Fruit fly (Drosophila melanogaster) whole organism: ENCODE measurements around the gene His3.3B.

Experiments used
- CG8478 ChIP-seq: fragments of >200 bp; optimal IDR thresholded peaks from 2 replicates; lab custom pipeline; 2018; ENCODE audit warnings: inconsistent platforms
- Dll ChIP-seq: fragments of >200 bp; optimal IDR thresholded peaks from 2 replicates; lab custom pipeline; 2017
- EcR ChIP-seq, 2 experiments: fragments of >200 bp; optimal IDR thresholded peaks; 2 replicates each; lab custom pipeline; 2017; ENCODE audit warnings: missing biosample characterization in 2 of 2, missing genetic modification characterization in 2 of 2, missing genetic modification reagents in 2 of 2
- pan ChIP-seq: fragments of >200 bp; optimal IDR thresholded peaks from 2 replicates; lab custom pipeline; 2017
- psq ChIP-seq: fragments of >200 bp; optimal IDR thresholded peaks from 2 replicates; lab custom pipeline; 2017
- usp ChIP-seq: fragments of >200 bp; optimal IDR thresholded peaks from 2 replicates; lab custom pipeline; 2017; ENCODE audit warnings: missing biosample characterization, missing genetic modification characterization, mixed read lengths

Gene His3.3B

DNA sequence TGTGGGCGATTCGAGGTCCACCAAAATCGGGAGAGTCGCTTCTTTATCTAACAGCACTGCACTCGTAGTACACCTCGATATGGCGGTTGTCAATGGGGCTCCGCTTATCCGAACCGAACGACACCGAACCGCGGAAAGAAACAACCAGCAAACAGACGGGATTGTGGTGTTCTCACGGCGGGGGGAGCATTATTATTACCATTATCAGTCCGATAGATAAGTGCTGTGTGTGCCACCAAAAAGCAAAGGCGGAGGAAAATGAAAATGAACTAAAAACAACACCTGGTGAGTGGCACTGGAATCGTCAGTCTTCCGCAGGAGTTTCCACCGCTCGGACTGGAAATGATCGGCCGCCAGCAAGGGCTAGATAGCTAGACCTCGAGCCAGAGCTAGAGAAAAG is 48.1 kb downstream of the His3.3B start, which contains the start of gene AP-1gamma:
TSS of gene AP-1gamma (plus strand) at position 305 of the 400 bp plus-strand sequence.
- TF ChIP-seq CG8478 (lab: Kevin White, UChicago) (no peak), usp (GFP tag; lab: Kevin White, UChicago) (no peak), EcR (GFP tag; optimal IDR thresholded peaks at IDR 0.05; lab: Kevin White, UChicago) (no peak), pan (lab: Kevin White, UChicago) (no peak), psq (lab: Kevin White, UChicago) (no peak), Dll (lab: Kevin White, UChicago) (no peak)

DNA sequence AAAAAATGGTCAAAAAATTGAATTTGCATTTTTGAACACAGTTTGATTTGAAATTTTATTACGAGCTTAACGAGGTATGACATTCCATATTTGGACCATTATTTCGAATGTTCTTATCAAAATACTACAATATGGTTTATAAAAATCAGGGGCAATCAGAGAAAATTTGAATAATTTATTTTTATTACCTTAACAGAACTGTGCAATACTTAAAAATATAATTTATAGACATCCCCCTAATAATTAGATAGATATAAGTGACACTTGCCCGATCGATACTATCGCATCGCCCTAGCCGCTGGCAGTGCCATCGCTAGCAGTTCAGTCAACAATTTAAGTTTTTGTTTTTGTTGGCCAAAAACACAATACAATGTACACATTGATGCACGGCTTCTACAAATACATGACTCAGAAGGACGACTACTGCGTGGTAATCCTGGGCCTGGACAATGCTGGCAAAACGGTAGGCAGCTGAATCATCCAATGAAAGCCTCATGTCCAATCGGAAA is 49.6 kb downstream of the His3.3B start, which contains the start of gene Arfrp1:
TSS of gene Arfrp1 (plus strand) at position 295 of the 509 bp plus-strand sequence.
- no peak for TF ChIP-seq pan (lab: Kevin White, UChicago)
- TF ChIP-seq psq (lab: Kevin White, UChicago), result no peak
- TF ChIP-seq EcR (GFP tag; optimal IDR thresholded peaks at IDR 0.05; lab: Kevin White, UChicago), result no peak
- TF ChIP-seq usp (GFP tag; lab: Kevin White, UChicago), result no peak
- no peak for TF ChIP-seq Dll (lab: Kevin White, UChicago)
- TF ChIP-seq CG8478 (lab: Kevin White, UChicago), result no peak

DNA sequence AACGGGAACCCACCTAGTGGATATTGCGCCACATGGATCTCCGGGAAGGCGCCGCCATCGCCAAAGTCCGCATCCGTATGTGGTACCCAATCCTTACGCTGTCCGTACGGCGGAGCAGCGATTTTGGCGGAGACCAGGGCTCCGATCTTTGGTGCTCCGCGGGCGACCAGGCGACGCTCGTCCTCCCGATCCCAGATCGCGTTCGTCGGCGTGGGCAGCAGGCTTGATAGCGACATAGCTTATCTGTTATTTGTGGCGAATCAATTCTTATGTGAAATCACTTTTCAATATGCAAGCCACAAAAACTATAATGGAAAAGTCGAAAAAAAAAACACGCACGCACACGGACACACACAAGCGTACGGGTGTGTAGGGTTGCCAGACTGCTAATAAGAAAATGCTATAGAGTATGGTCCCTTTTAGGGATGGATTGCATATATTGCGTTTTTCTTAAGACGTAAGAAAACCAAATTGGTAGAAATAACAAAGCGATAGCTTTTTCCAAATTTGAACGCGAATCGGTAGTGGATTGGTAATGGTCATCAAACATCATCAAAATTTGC is 50.2 kb downstream of the His3.3B start, which contains the start of gene Bx42:
TSS of gene Bx42 (minus strand) at position 393 of the 563 bp plus-strand sequence.
- TF ChIP-seq usp (GFP tag; lab: Kevin White, UChicago), result no peak
- no peak for TF ChIP-seq psq (lab: Kevin White, UChicago)
- TF ChIP-seq EcR (GFP tag; optimal IDR thresholded peaks at IDR 0.05; lab: Kevin White, UChicago), result no peak
- no peak for TF ChIP-seq pan (lab: Kevin White, UChicago)
- no peak for TF ChIP-seq CG8478 (lab: Kevin White, UChicago)
- no peak for TF ChIP-seq Dll (lab: Kevin White, UChicago)

DNA sequence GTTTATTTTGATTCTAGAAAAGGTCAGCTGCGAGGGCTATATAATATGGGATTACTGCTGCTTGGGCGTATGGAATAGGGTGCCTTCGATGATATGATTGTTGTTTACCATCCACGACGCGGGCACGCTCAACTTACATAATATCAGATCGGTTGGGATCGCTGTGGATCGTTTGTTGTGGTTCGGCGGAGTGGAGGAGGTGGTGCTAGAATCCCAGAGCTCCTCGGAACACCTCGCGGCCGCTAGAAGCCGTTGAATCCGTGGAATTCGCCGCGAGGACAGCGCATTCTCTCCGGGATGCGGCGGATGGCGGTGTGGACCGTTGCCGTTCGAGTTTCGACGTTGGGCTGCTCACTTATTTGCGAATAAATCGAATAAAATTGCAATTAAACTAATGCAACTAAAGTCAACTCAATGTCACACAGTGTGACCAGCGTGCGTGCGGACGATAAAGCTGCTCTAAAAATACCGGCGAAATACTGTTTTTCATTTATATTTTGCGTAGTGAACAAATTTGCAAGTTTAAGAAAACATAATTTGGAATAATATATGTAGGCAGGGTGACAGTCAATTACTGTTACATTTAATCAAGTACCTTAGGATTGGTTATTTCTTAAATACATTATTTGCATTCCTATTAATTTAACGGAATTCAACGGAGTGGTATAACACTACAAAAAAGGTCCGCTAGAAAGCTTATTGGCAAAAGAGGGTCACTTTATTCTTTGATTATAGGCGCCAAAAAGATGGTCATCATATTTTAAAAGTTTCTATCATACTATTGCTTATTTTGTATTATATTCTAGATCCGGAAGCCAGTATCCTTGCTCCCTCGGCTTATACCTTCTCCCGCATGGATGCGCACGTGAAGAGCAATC is 52.9 kb downstream of the His3.3B start, which contains the start of gene CG7766:
TSS of gene CG7766 (minus strand) at position 432 of the 878 bp plus-strand sequence.
- TF ChIP-seq pan (lab: Kevin White, UChicago) (no peak), usp (GFP tag; lab: Kevin White, UChicago) (no peak), EcR (GFP tag; optimal IDR thresholded peaks at IDR 0.05; lab: Kevin White, UChicago) (no peak), Dll (lab: Kevin White, UChicago) (no peak), CG8478 (lab: Kevin White, UChicago) (no peak), psq (lab: Kevin White, UChicago) (no peak)
